Worm (Caenorhabditis elegans): ENCODE results near the gene T27A10.6.

DNA sequence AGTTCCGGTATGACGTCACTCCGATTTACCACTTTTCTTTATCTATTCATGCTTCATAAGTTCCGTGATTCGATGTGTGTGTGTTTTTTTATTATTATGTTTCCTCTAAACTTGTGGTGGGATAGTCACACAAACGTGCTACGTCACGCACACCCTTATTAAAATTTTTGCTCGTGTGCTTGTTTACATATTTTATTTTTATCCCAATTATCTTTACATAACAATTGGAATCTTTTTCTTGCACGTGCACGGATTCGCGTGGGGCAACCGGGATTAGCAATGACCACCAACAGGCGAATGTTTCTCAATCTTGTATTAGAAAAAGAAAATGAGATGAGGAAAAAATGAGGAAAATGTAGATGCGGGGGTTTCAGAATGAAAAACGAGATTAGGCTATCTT, 5.6 kb downstream of the T27A10.6 start:
- TF ChIP-seq unc-62 (GFP tag; optimal IDR thresholded peaks at IDR 0.05) (no peak), ztf-11 (tag; optimal IDR thresholded peaks at IDR 0.05) (no peak), unc-39 (tag; optimal IDR thresholded peaks at IDR 0.05) (no peak), elt-1 (tag; optimal IDR thresholded peaks at IDR 0.05; ENCODE audit: borderline replicate concordance, insufficient read depth) (no peak), pha-4 (tag; optimal IDR thresholded peaks at IDR 0.05) (no peak), snpc-4 (tag; optimal IDR thresholded peaks at IDR 0.05) (no peak), nhr-76 (tag; optimal IDR thresholded peaks at IDR 0.05) (no peak), lsy-2 (tag; optimal IDR thresholded peaks at IDR 0.05) (no peak), zip-8 (tag; optimal IDR thresholded peaks at IDR 0.05) (no peak), ceh-83 (GFP tag; optimal IDR thresholded peaks at IDR 0.05) (no peak), nhr-237 (tag; optimal IDR thresholded peaks at IDR 0.05) (no peak), ces-1 (GFP tag; optimal IDR thresholded peaks at IDR 0.05) (no peak), elt-3 (tag; optimal IDR thresholded peaks at IDR 0.05) (no peak)

All from whole organism, mixed stage, embryonic.